Worm (Caenorhabditis elegans) whole organism, L3 larva: Measurements from ENCODE around the gene best-15.

Source experiments
- R02D3.7 ChIP-seq: fragments of 150-350 bp; optimal IDR thresholded peaks from 2 replicates; lab custom pipeline; 2014; ENCODE audit warnings: missing biosample characterization, missing genetic modification characterization
- ZK546.5 ChIP-seq: sonication (generic microtip); optimal IDR thresholded peaks from 2 replicates; lab custom pipeline; 2017; ENCODE audit warnings: missing biosample characterization, missing genetic modification characterization
- aly-2 ChIP-seq: fragments of 150-350 bp; optimal IDR thresholded peaks from 2 replicates; lab custom pipeline; 2014; ENCODE audit warnings: missing biosample characterization, missing genetic modification characterization
- ama-1 ChIP-seq: fragments of 150-350 bp; optimal IDR thresholded peaks from 2 replicates; lab custom pipeline; 2018
- ceh-16 ChIP-seq: sonication (generic microtip); optimal IDR thresholded peaks from 2 replicates; lab custom pipeline; 2017; ENCODE audit warnings: missing biosample characterization, missing genetic modification characterization
- ceh-28 ChIP-seq: fragments of 150-350 bp; optimal IDR thresholded peaks from 2 replicates; lab custom pipeline; 2014; ENCODE audit warnings: missing biosample characterization, missing genetic modification reagents, missing genetic modification characterization
- ceh-82 ChIP-seq: fragments of 150-350 bp; optimal IDR thresholded peaks from 2 replicates; lab custom pipeline; 2014; ENCODE audit warnings: missing biosample characterization, missing genetic modification characterization
- ceh-9 ChIP-seq: sonication (generic microtip); optimal IDR thresholded peaks from 2 replicates; lab custom pipeline; 2018; ENCODE audit warnings: missing biosample characterization, missing genetic modification characterization
- egl-27 ChIP-seq: sonication (generic microtip); optimal IDR thresholded peaks from 4 replicates; lab custom pipeline; 2017; ENCODE audit warnings: missing biosample characterization, missing genetic modification reagents, missing genetic modification characterization
- elt-1 ChIP-seq: fragments of 150-350 bp; optimal IDR thresholded peaks from 2 replicates; lab custom pipeline; 2014; ENCODE audit warnings: missing biosample characterization, missing genetic modification characterization
- elt-2 ChIP-seq: sonication (generic microtip); optimal IDR thresholded peaks from 2 replicates; lab custom pipeline; 2016; ENCODE audit warnings: missing genetic modification reagents, mild to moderate bottlenecking, missing genetic modification characterization, missing compliant biosample characterization
- elt-3 ChIP-seq, 3 experiments: fragments of 150-350 bp in 1 of 3; sonication (generic microtip) in 2 of 3; optimal IDR thresholded peaks; 2 replicates in 2 of 3; 4 replicates in 1 of 3; lab custom pipeline; 2014 to 2017; ENCODE audit warnings: missing biosample characterization in 3 of 3, missing genetic modification characterization in 3 of 3
- eor-1 ChIP-seq, 2 experiments: fragments of 150-350 bp; optimal IDR thresholded peaks; 2 replicates each; lab custom pipeline; 2014 to 2018; ENCODE audit warnings: missing biosample characterization in 2 of 2, missing genetic modification characterization in 2 of 2
- fkh-10 ChIP-seq: sonication (generic microtip); optimal IDR thresholded peaks from 2 replicates; lab custom pipeline; 2017; ENCODE audit warnings: missing biosample characterization, missing genetic modification reagents, missing genetic modification characterization
- fkh-2 ChIP-seq: fragments of 150-350 bp; optimal IDR thresholded peaks from 2 replicates; lab custom pipeline; 2014; ENCODE audit warnings: missing biosample characterization, missing genetic modification reagents, missing genetic modification characterization
- fos-1 ChIP-seq: fragments of 150-350 bp; optimal IDR thresholded peaks from 2 replicates; lab custom pipeline; 2014; ENCODE audit warnings: missing biosample characterization, missing genetic modification characterization
- hmg-11 ChIP-seq: sonication (generic microtip); optimal IDR thresholded peaks from 2 replicates; lab custom pipeline; 2016; ENCODE audit warnings: missing genetic modification characterization, missing compliant biosample characterization
- jun-1 ChIP-seq: fragments of 150-350 bp; optimal IDR thresholded peaks from 2 replicates; lab custom pipeline; 2014; ENCODE audit warnings: missing biosample characterization, missing genetic modification reagents, missing genetic modification characterization
- lin-39 ChIP-seq: fragments of 150-350 bp; optimal IDR thresholded peaks from 2 replicates; lab custom pipeline; 2018; ENCODE audit warnings: missing biosample characterization, missing genetic modification reagents, missing genetic modification characterization
- lsy-12 ChIP-seq: sonication (generic microtip); optimal IDR thresholded peaks from 2 replicates; lab custom pipeline; 2016; ENCODE audit warnings: mild to moderate bottlenecking, missing genetic modification characterization, missing compliant biosample characterization
- mdl-1 ChIP-seq: fragments of 150-350 bp; optimal IDR thresholded peaks from 2 replicates; lab custom pipeline; 2014; ENCODE audit warnings: missing biosample characterization, missing genetic modification characterization
- mml-1 ChIP-seq: fragments of 150-350 bp; sonication (generic microtip); optimal IDR thresholded peaks from 3 replicates; lab custom pipeline; 2014; ENCODE audit warnings: missing biosample characterization, missing genetic modification characterization
- nhr-11 ChIP-seq: fragments of 150-350 bp; optimal IDR thresholded peaks from 2 replicates; lab custom pipeline; 2014; ENCODE audit warnings: missing biosample characterization, missing genetic modification characterization
- nhr-12 ChIP-seq: fragments of 150-350 bp; optimal IDR thresholded peaks from 2 replicates; lab custom pipeline; 2014; ENCODE audit warnings: missing biosample characterization, missing genetic modification characterization
- nhr-23 ChIP-seq: fragments of 150-350 bp; optimal IDR thresholded peaks from 2 replicates; lab custom pipeline; 2014; ENCODE audit warnings: missing biosample characterization, missing genetic modification reagents, missing genetic modification characterization
- nhr-25 ChIP-seq: sonication (generic microtip); optimal IDR thresholded peaks from 2 replicates; lab custom pipeline; 2017; ENCODE audit warnings: missing biosample characterization, missing genetic modification characterization
- nhr-28 ChIP-seq: fragments of 150-350 bp; optimal IDR thresholded peaks from 2 replicates; lab custom pipeline; 2014; ENCODE audit warnings: missing biosample characterization, missing genetic modification characterization
- nhr-43 ChIP-seq: sonication (generic microtip); optimal IDR thresholded peaks from 2 replicates; lab custom pipeline; 2016; ENCODE audit warnings: mild to moderate bottlenecking, missing genetic modification characterization, missing compliant biosample characterization; ENCODE audit not compliant: poor library complexity, severe bottlenecking
- nhr-67 ChIP-seq: fragments of 150-350 bp; optimal IDR thresholded peaks from 2 replicates; lab custom pipeline; 2014; ENCODE audit warnings: missing biosample characterization, missing genetic modification characterization
- nhr-76 ChIP-seq: fragments of 150-350 bp; sonication (generic microtip); optimal IDR thresholded peaks from 5 replicates; lab custom pipeline; 2014; ENCODE audit warnings: missing biosample characterization, missing genetic modification characterization
- pha-4 ChIP-seq: fragments of 150-350 bp; optimal IDR thresholded peaks from 2 replicates; lab custom pipeline; 2014; ENCODE audit warnings: missing biosample characterization, missing genetic modification reagents, missing genetic modification characterization
- pqm-1 ChIP-seq: fragments of 150-350 bp; optimal IDR thresholded peaks from 2 replicates; lab custom pipeline; 2017; ENCODE audit warnings: missing biosample characterization, missing genetic modification characterization, inconsistent platforms
- sea-2 ChIP-seq: fragments of 150-350 bp; sonication (generic microtip); optimal IDR thresholded peaks from 4 replicates; lab custom pipeline; 2014; ENCODE audit warnings: missing biosample characterization, missing genetic modification reagents, missing genetic modification characterization
- skn-1 ChIP-seq: fragments of 150-350 bp; optimal IDR thresholded peaks from 2 replicates; lab custom pipeline; 2014; ENCODE audit warnings: missing biosample characterization, missing genetic modification characterization
- snpc-4 ChIP-seq: fragments of 150-350 bp; optimal IDR thresholded peaks from 2 replicates; lab custom pipeline; 2014; ENCODE audit warnings: missing biosample characterization, missing genetic modification characterization
- tbx-2 ChIP-seq: sonication (generic microtip); optimal IDR thresholded peaks from 2 replicates; lab custom pipeline; 2016; ENCODE audit warnings: mild to moderate bottlenecking, missing genetic modification characterization, missing compliant biosample characterization
- unc-39 ChIP-seq: sonication (generic microtip); optimal IDR thresholded peaks from 4 replicates; lab custom pipeline; 2017; ENCODE audit warnings: missing biosample characterization, missing genetic modification characterization
- unc-62 ChIP-seq: fragments of 150-350 bp; sonication (generic microtip); optimal IDR thresholded peaks from 4 replicates; lab custom pipeline; 2014; ENCODE audit warnings: missing biosample characterization, missing genetic modification reagents, missing genetic modification characterization
- zag-1 ChIP-seq: fragments of 150-350 bp; optimal IDR thresholded peaks from 2 replicates; lab custom pipeline; 2014; ENCODE audit warnings: missing biosample characterization, missing genetic modification characterization
- ztf-11 ChIP-seq: fragments of 150-350 bp; optimal IDR thresholded peaks from 2 replicates; lab custom pipeline; 2014; ENCODE audit warnings: missing biosample characterization, missing genetic modification characterization
- ztf-4 ChIP-seq: fragments of 150-350 bp; optimal IDR thresholded peaks from 2 replicates; lab custom pipeline; 2014; ENCODE audit warnings: missing biosample characterization, missing genetic modification characterization

best-15 gene

DNA sequence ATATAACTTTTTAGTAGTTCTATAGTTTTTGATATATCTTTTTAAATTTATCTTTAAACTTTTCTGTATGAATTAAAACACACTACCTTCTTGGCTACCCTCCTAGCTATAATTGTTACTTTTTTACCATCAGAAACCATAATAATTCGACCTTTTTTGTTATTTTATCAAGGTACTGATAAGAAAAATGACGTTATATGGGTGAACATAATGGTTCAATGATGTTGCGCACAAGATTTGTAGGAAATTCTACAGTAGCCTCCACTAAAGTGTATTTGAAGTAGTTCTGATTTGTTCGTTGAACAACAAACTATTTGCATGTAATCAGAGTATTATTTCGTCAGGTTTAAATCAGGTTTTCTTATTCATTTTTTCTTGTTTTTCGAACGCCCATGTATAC lies 33.4 kb downstream of the best-15 start:
- TF ChIP-seq sea-2 (no peak), ceh-16 (tag; lab: Kevin White, UChicago) (no peak), lsy-12 (tag; lab: Kevin White, UChicago) (no peak), nhr-76 (no peak), nhr-11 (tag; lab: Kevin White, UChicago) (no peak), ztf-4 (tag; lab: Kevin White, UChicago) (no peak), jun-1 (tag; lab: Kevin White, UChicago) (no peak), elt-2 (tag; lab: Kevin White, UChicago) (peak; percentile 40), nhr-67 (no peak), pqm-1 (tag; lab: Kevin White, UChicago) (peak; percentile 30)

DNA sequence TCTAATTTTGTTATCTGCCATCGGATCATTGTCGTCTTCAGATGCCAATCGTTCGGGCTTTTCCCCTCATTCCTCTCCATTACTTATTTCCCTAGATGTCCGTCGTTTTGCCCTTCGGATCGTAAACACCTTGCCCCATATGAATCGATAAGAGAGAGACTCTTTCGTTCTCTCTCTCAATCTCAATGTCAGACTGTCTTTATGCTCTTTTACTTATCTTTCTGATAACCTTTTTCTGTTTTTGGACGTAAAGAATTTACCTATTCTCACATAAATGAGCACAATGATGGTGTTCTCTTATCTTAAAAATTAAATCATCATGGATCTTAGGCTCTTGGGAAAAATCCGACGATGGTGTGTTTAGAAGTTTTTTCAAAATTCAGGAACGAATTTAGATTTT lies 35.3 kb downstream of the best-15 start:
- no peak for TF ChIP-seq fkh-2 (tag; lab: Kevin White, UChicago)
- TF ChIP-seq zag-1 = no peak
- no peak for TF ChIP-seq ceh-9
- no peak for TF ChIP-seq aly-2
- TF ChIP-seq ama-1 = no peak
- TF ChIP-seq nhr-11 (tag; lab: Kevin White, UChicago) = no peak
- no peak for TF ChIP-seq unc-62 (GFP tag; lab: Kevin White, UChicago)
- no peak for TF ChIP-seq tbx-2
- TF ChIP-seq pqm-1 (tag; lab: Kevin White, UChicago) = peak; percentile 56
- peak; percentile 78 for TF ChIP-seq elt-2 (tag; lab: Kevin White, UChicago)

DNA sequence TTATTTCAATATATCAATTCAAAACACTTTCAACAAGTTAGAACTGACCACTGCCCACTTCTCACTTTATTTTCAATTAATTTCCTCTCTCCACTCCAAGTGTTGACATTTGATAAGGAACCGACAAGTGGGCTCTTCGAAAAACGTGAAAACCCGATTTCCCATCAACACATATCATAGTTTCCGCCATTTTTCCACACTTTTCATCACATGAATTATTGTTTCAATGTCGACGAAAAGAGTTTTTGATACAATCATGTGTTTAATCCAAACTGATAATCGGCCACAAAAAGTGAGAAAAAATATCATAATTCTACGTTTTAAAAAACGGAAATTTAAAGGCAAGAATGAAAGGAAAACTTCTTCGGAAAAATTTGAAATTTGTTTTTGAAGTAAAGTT lies 36.4 kb downstream of the best-15 start:
- TF ChIP-seq nhr-28 (tag; lab: Kevin White, UChicago) (no peak), pha-4 (tag; lab: Kevin White, UChicago) (peak; percentile 77), elt-2 (tag; lab: Kevin White, UChicago) (peak; percentile 76), pqm-1 (tag; lab: Kevin White, UChicago) (peak; percentile 41)
- TF ChIP-seq, all 47 proteins: peak for 3

DNA sequence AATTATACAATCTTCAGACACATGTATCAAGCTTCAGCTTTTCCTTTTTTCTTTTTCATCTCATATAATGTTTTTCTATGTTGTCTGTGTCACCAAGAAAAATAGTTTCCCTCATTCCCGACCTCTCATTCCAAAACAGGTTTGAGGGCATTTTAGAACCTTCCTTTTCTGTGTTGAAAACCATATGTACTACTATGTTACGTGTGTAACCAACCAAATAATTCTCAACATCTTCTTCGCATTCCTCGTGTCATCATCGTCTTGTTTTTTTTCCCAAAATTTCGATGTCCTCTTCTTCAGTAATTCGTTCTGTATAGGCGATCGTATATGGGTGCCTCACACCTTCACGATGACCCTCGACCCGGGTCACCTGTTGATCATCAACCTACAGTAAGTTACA lies 41.7 kb downstream of the best-15 start, which contains the start of gene pept-2:
pept-2 (plus strand) TSS at position 301 of the 400 bp plus-strand sequence.
- no peak for TF ChIP-seq nhr-23
- peak; percentile 31 for TF ChIP-seq nhr-25

DNA sequence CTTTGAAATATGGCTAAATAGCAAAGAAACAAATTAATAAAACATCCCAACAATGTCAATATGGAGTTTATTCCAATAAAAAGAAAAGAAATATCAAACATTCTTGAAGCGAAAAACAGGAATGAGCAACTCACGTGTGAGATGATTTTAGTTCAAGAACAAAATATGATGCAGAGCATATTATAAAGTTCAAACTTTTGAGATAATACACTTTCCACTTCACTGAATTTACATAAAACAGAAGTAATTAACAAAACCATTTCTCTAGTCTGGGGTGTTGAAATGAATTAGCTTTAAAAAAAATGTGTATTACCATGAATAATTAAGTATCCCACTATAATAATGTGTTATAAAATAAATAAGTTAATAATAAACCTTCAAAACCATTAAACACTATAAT lies 45.3 kb downstream of the best-15 start, which contains the start of gene srd-7:
srd-7 (minus strand) TSS at position 101 of the 400 bp plus-strand sequence.
- TF ChIP-seq ceh-28 (tag; lab: Kevin White, UChicago) (no peak), tbx-2 (no peak), ceh-9 (no peak), snpc-4 (no peak), fos-1 (tag; lab: Kevin White, UChicago) (no peak), nhr-28 (tag; lab: Kevin White, UChicago) (no peak), fkh-2 (tag; lab: Kevin White, UChicago) (no peak), fkh-10 (GFP tag; lab: Kevin White, UChicago) (no peak), unc-62 (GFP tag; lab: Kevin White, UChicago) (no peak), mdl-1 (no peak)
- TF ChIP-seq, all 47 proteins: peak for 0

DNA sequence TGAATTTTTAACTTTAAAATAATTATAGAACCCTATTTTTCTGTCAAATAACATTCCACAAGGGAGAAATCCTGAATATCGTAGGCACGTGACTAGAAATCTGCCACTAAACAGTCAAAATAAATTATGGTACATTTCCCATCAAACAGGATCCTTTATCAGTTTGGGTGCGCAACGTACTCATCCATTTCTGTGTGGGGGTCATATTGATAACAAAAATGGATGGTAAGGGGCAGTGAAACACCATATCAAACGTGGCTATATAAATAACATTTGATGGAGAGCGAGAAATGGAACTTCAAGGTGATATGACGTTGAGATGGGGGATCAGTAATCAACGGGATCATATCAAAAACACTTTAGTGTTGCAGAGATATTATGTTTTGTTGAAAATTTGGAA lies 48.0 kb downstream of the best-15 start:
- TF ChIP-seq elt-3 (tag; optimal IDR thresholded peaks at IDR 0.05; lab: Kevin White, UChicago) = peak in 2 of 3 experiments; percentile 67 to 73
- peak; percentile 63 for TF ChIP-seq nhr-23
- TF ChIP-seq nhr-43 (tag; lab: Kevin White, UChicago) = peak; percentile 69
- no peak for TF ChIP-seq ztf-11 (tag; lab: Kevin White, UChicago)
- no peak for TF ChIP-seq egl-27
- peak; percentile 38 for TF ChIP-seq nhr-25
- TF ChIP-seq elt-1 (tag; lab: Kevin White, UChicago) = no peak
- TF ChIP-seq hmg-11 (tag; lab: Kevin White, UChicago) = no peak

DNA sequence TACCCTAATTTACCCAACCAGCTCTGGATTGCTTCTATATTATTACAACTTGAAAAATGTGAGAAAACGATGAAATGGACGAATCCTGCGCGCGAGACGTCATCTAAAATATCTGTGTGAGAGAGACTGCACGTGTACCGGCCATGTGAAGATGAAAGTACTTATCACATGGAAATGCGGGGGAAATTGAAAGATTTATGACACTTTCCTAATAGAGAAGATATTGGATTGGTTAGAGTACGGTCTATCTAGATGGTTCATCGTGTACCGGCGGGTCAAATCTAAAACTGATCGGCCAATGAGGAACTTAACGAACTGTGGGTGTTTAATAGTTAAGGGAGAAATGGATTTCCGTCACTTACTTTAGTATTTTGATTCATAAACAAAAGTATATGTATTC lies 50.0 kb downstream of the best-15 start:
- TF ChIP-seq ceh-82 (tag; lab: Kevin White, UChicago) = no peak
- no peak for TF ChIP-seq lin-39 (tag; lab: Kevin White, UChicago)
- peak; percentile 18 for TF ChIP-seq ceh-28 (tag; lab: Kevin White, UChicago)
- peak; percentile 72 for TF ChIP-seq nhr-25
- peak; percentile 22 for TF ChIP-seq mml-1
- no peak for TF ChIP-seq skn-1
- no peak for TF ChIP-seq unc-39
- peak; percentile 58 for TF ChIP-seq mdl-1
- TF ChIP-seq tbx-2 = no peak
- no peak for TF ChIP-seq R02D3.7
- no peak for TF ChIP-seq fkh-2 (tag; lab: Kevin White, UChicago)
- TF ChIP-seq nhr-28 (tag; lab: Kevin White, UChicago) = no peak
- no peak for TF ChIP-seq hmg-11 (tag; lab: Kevin White, UChicago)
- TF ChIP-seq eor-1 (tag; optimal IDR thresholded peaks at IDR 0.05; lab: Kevin White, UChicago) = no peak
- TF ChIP-seq ZK546.5 (tag; lab: Kevin White, UChicago) = no peak
- TF ChIP-seq elt-2 (tag; lab: Kevin White, UChicago) = no peak
- TF ChIP-seq fkh-10 (GFP tag; lab: Kevin White, UChicago) = no peak
- TF ChIP-seq nhr-12 = no peak
- no peak for TF ChIP-seq aly-2
- TF ChIP-seq pha-4 (tag; lab: Kevin White, UChicago) = no peak
- peak; percentile 91 for TF ChIP-seq nhr-23
- peak; percentile 26 for TF ChIP-seq egl-27
